Worm (Caenorhabditis elegans): ENCODE data around the gene ZK593.3.
"Not testable (repeated sequence)": the region's sequence is repeated elsewhere in the genome, so short reads cannot be mapped to it uniquely, and the experiment has no call there.

The ZK593.3 gene

DNA sequence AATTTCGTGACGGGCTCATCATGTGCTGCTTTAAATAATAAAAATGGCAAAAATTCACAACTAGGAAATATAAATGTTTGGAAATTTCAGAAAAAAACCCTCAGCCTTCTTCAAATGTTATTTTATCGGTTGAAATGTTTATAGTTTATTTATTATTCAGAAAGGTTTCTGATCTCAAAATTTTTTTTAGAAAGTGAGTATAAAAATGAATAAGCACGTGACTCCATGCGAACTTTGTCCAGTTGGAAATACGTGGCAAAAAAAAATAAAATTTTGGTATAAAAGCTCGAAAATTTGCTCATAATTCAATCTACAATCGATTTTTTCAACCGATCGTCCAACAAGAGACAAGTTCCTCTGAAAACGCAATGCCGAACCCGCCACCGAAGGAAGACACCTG is 34.0 kb downstream of the ZK593.3 start, which contains the start of gene nsph-3.1:
Gene nsph-3.1 (plus strand): TSS at position 301 of the 400 bp plus-strand sequence.
- no peak for TF ChIP-seq hnd-1 (tag; optimal IDR thresholded peaks at IDR 0.05)
- TF ChIP-seq F13C5.2 (tag; optimal IDR thresholded peaks at IDR 0.05), result no peak
- no peak for TF ChIP-seq B0310.2 (tag; optimal IDR thresholded peaks at IDR 0.05)
- no peak for TF ChIP-seq tbx-11 (GFP tag; IDR thresholded peaks at IDR 0.05)
- TF ChIP-seq ceh-13 (GFP tag; optimal IDR thresholded peaks at IDR 0.05), result no peak
- no peak for TF ChIP-seq pes-1 (GFP tag; IDR thresholded peaks at IDR 0.05)
- no peak for TF ChIP-seq tbx-37 (GFP tag; conservative IDR thresholded peaks at IDR 0.05)
- no peak for TF ChIP-seq ets-7 (tag; optimal IDR thresholded peaks at IDR 0.05)
- TF ChIP-seq hmg-4 (GFP tag; optimal IDR thresholded peaks at IDR 0.05), result no peak
- no peak for TF ChIP-seq ceh-36 (tag; optimal IDR thresholded peaks at IDR 0.05)
- no peak for TF ChIP-seq hmbx-1 (tag; optimal IDR thresholded peaks at IDR 0.05)
- TF ChIP-seq tra-4 (tag; optimal IDR thresholded peaks at IDR 0.05), result no peak
- TF ChIP-seq scrt-1 (GFP tag; IDR thresholded peaks at IDR 0.05), result no peak
- no peak for TF ChIP-seq flt-1 (GFP tag; IDR thresholded peaks at IDR 0.05)

- TF ChIP-seq tbx-11 (GFP tag; IDR thresholded peaks at IDR 0.05) (no peak), flt-1 (GFP tag; IDR thresholded peaks at IDR 0.05) (no peak), ama-1 (optimal IDR thresholded peaks at IDR 0.05) (no peak), F13C5.2 (tag; optimal IDR thresholded peaks at IDR 0.05) (no peak), ceh-13 (GFP tag; optimal IDR thresholded peaks at IDR 0.05) (no peak), pes-1 (GFP tag; IDR thresholded peaks at IDR 0.05) (no peak)
Measured at ce11 chrIV:10950363-10951214, 35.1 kb downstream of the ZK593.3 start.

DNA sequence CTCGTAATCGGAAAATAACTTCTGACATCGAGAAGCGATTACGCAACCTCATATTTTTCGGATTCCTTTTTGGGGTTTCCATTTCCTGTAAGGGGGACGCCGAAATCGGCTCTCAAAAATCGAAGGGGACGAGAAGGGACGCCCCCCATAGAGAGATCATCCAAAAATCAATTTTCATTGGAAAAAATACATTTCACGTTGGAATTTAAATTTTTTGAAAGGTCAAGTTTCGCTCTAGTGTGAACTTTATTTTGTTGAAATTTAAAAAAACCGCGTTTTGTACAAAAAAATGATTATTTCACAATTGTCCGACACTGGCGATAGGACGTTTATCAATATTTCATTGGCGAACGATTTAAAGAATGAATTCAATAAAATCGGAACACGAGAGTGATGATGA is 36.5 kb downstream of the ZK593.3 start, which contains the start of gene Y69E1A.3:
Gene Y69E1A.3 (plus strand): TSS at position 301 of the 400 bp plus-strand sequence.
- no peak for TF ChIP-seq pes-1 (GFP tag; IDR thresholded peaks at IDR 0.05)
- no peak for TF ChIP-seq ets-7 (tag; optimal IDR thresholded peaks at IDR 0.05)
- TF ChIP-seq tbx-11 (GFP tag; IDR thresholded peaks at IDR 0.05), result no peak
- TF ChIP-seq aly-1 (tag; optimal IDR thresholded peaks at IDR 0.05), result no peak
- TF ChIP-seq ceh-36 (tag; optimal IDR thresholded peaks at IDR 0.05), result no peak
- no peak for TF ChIP-seq sea-1 (GFP tag; conservative IDR thresholded peaks at IDR 0.05)
- no peak for TF ChIP-seq tra-4 (tag; optimal IDR thresholded peaks at IDR 0.05)
- TF ChIP-seq tbx-37 (GFP tag; conservative IDR thresholded peaks at IDR 0.05), result no peak
- no peak for TF ChIP-seq hmbx-1 (tag; optimal IDR thresholded peaks at IDR 0.05)
- TF ChIP-seq scrt-1 (GFP tag; IDR thresholded peaks at IDR 0.05), result no peak
- no peak for TF ChIP-seq flt-1 (GFP tag; IDR thresholded peaks at IDR 0.05)
- TF ChIP-seq F13C5.2 (tag; optimal IDR thresholded peaks at IDR 0.05), result no peak
- TF ChIP-seq B0310.2 (tag; optimal IDR thresholded peaks at IDR 0.05), result no peak
- no peak for TF ChIP-seq ceh-13 (GFP tag; optimal IDR thresholded peaks at IDR 0.05)
- TF ChIP-seq hmg-4 (GFP tag; optimal IDR thresholded peaks at IDR 0.05), result no peak
- TF ChIP-seq ama-1 (optimal IDR thresholded peaks at IDR 0.05), result no peak
- no peak for TF ChIP-seq hnd-1 (tag; optimal IDR thresholded peaks at IDR 0.05)

DNA sequence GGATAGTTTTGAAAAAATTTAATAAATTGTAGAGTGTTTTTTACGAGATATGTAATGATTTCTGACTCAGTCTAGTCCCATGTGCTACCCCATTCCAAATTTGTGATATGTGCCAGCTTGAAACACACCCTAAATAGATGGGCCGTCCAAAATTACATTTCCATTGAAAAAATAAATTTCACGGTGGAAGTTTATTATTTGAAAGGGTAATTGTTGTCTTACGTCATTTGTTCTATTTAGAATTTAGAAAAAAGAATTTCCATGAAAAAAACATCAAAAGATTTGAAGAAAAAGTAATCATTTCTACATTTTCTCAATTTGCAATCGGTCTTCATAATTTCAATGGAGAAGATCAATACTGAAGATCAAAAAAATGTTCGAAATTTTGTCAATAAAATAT is 39.5 kb downstream of the ZK593.3 start, which contains the start of gene Y69E1A.4:
Gene Y69E1A.4 (plus strand): TSS at position 301 of the 400 bp plus-strand sequence.
- TF ChIP-seq aly-1 (tag; optimal IDR thresholded peaks at IDR 0.05); ets-7 (tag; optimal IDR thresholded peaks at IDR 0.05); flt-1 (GFP tag; IDR thresholded peaks at IDR 0.05): not testable (repeated sequence)

DNA sequence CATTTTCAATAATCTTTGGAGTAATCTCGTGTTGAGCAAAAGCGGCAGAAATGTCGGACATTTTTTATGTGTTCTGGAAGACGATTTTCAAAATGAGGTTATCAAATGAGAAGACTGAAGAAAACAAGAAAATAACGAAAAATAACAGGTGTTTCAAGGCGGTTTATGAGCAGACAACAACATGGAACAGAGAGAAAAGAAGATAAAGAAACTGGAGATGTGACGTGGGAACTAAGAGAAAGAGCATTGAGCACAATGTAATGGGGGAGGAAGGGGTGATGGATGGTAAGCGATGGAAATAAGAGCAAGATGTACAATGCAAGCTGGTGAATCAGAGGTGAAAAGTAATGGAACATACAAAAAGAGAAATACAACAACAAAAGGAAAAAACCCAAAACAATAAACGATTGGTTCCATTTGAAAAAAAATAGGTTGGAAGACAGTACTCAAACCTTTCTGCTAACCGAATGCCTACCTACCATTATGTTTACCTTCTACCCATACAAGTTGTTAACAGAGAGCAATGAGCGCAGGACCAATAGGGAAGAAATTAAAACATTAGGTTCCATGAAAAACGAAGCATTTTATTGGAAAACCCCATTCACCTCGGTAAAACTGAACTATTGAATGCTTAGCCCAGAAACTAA is 42.2 kb downstream of the ZK593.3 start, which contains the start of gene Y69E1A.5:
Gene Y69E1A.5 (minus strand): TSS at position 73 of the 647 bp plus-strand sequence.
- TF ChIP-seq tra-4 (tag; optimal IDR thresholded peaks at IDR 0.05), result no peak
- no peak for TF ChIP-seq aly-1 (tag; optimal IDR thresholded peaks at IDR 0.05)
- TF ChIP-seq sea-1 (GFP tag; conservative IDR thresholded peaks at IDR 0.05), result no peak
- no peak for TF ChIP-seq pes-1 (GFP tag; IDR thresholded peaks at IDR 0.05)
- TF ChIP-seq hmbx-1 (tag; optimal IDR thresholded peaks at IDR 0.05), result no peak
- no peak for TF ChIP-seq tbx-11 (GFP tag; IDR thresholded peaks at IDR 0.05)
- TF ChIP-seq ama-1 (optimal IDR thresholded peaks at IDR 0.05), result no peak
- no peak for TF ChIP-seq tbx-37 (GFP tag; conservative IDR thresholded peaks at IDR 0.05)

DNA sequence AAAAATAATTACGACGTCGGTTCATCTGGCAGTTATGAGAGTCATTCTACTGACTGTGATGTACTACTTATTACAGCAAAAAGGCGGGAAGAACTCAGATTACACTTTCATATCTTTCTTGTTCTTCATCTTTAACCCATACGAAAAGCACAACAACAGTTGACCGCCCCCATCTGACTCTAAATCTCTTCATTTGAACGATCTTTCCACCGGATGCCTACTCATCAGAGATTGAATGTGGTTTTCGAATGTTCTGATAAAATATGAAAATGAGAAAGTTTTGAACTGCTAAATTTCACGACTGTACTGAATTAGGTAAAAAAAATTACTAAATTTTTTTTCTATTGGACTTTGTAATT is 42.7 kb downstream of the ZK593.3 start, which contains the start of gene sri-19:
Gene sri-19 (plus strand): TSS at position 143 of the 359 bp plus-strand sequence.
- TF ChIP-seq scrt-1 (GFP tag; IDR thresholded peaks at IDR 0.05), result no peak
- TF ChIP-seq ceh-36 (tag; optimal IDR thresholded peaks at IDR 0.05), result no peak
- no peak for TF ChIP-seq F13C5.2 (tag; optimal IDR thresholded peaks at IDR 0.05)
- TF ChIP-seq B0310.2 (tag; optimal IDR thresholded peaks at IDR 0.05), result no peak
- no peak for TF ChIP-seq tbx-11 (GFP tag; IDR thresholded peaks at IDR 0.05)
- no peak for TF ChIP-seq ets-7 (tag; optimal IDR thresholded peaks at IDR 0.05)
- TF ChIP-seq sea-1 (GFP tag; conservative IDR thresholded peaks at IDR 0.05), result no peak
- no peak for TF ChIP-seq hmg-4 (GFP tag; optimal IDR thresholded peaks at IDR 0.05)

DNA sequence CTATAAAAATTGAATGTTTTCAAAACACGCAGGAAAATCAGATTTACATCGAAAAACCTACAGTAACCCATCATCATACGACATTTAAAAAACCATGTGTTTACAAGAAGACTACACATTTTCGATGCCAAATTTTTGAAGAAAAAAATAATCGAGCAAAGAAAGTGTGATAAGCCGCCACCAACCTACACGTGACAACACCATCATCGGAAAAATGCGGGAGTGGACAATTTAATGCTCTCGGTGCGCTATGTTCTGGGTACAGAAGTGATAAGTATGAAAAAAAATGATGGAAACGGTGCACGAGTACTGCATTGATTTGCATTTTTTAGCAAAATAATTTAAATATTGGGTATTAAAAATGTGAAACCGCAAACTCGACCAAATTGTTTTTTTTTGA is 49.2 kb downstream of the ZK593.3 start:
- TF ChIP-seq flt-1 (GFP tag; IDR thresholded peaks at IDR 0.05) (no peak), sea-1 (GFP tag; conservative IDR thresholded peaks at IDR 0.05) (no peak), ets-7 (tag; optimal IDR thresholded peaks at IDR 0.05) (no peak), hmg-4 (GFP tag; optimal IDR thresholded peaks at IDR 0.05) (no peak), F13C5.2 (tag; optimal IDR thresholded peaks at IDR 0.05) (no peak), B0310.2 (tag; optimal IDR thresholded peaks at IDR 0.05) (no peak)
